Fruit fly (Drosophila melanogaster) whole organism, embryonic: ENCODE data around the gene SP1173.
A peak's percentile ranks its signal among the peaks of the same experiment; 100 is the strongest.

Source experiments
- Adf1 ChIP-seq: fragments of 200-800 bp; sonication (Bioruptor generic); IDR thresholded peaks from 2 replicates; pipeline ENCODE4 v1.3.6; 2022; ENCODE audit warnings: missing biosample characterization, missing genetic modification characterization
- CG10209 ChIP-seq: fragments of 200-800 bp; sonication (Bioruptor generic); optimal IDR thresholded peaks from 3 replicates; lab custom pipeline; 2017; ENCODE audit warnings: missing biosample characterization, mild to moderate bottlenecking, missing genetic modification characterization, missing genetic modification reagents
- CG11504 ChIP-seq: fragments of 200-800 bp; sonication (Bioruptor generic); optimal IDR thresholded peaks from 3 replicates; lab custom pipeline; 2019; ENCODE audit warnings: missing biosample characterization, mild to moderate bottlenecking, missing genetic modification characterization, moderate library complexity
- CG11560 ChIP-seq: fragments of 200-800 bp; sonication (Bioruptor generic); IDR thresholded peaks from 3 replicates; pipeline ENCODE4 v1.3.6; 2022; ENCODE audit warnings: missing biosample characterization, missing genetic modification characterization
- CG12744 ChIP-seq: fragments of 200-800 bp; sonication (Bioruptor generic); optimal IDR thresholded peaks from 2 replicates; lab custom pipeline; 2016; ENCODE audit warnings: missing biosample characterization, missing genetic modification characterization
- CG14441 ChIP-seq: fragments of 200-800 bp; sonication (Bioruptor generic); IDR thresholded peaks from 2 replicates; pipeline ENCODE4 v1.3.6; 2022; ENCODE audit warnings: missing biosample characterization, missing genetic modification characterization
- CG1647 ChIP-seq: fragments of 200-800 bp; sonication (Bioruptor generic); optimal IDR thresholded peaks from 3 replicates; lab custom pipeline; 2016; ENCODE audit warnings: missing biosample characterization, missing genetic modification characterization
- CG16779 ChIP-seq: fragments of 200-800 bp; sonication (Bioruptor generic); IDR thresholded peaks from 2 replicates; pipeline ENCODE4 v1.3.6; 2022; ENCODE audit warnings: missing biosample characterization, missing genetic modification characterization
- CG2875 ChIP-seq: fragments of 200-800 bp; sonication (Bioruptor generic); optimal IDR thresholded peaks from 2 replicates; lab custom pipeline; 2017; ENCODE audit warnings: missing biosample characterization, mild to moderate bottlenecking, missing genetic modification characterization, missing genetic modification reagents
- CG3065 ChIP-seq: fragments of 200-800 bp; sonication (Bioruptor generic); optimal IDR thresholded peaks from 2 replicates; lab custom pipeline; 2016; ENCODE audit warnings: missing biosample characterization, missing genetic modification characterization
- CG4328 ChIP-seq: fragments of 200-800 bp; sonication (Bioruptor generic); optimal IDR thresholded peaks from 3 replicates; lab custom pipeline; 2017; ENCODE audit warnings: missing biosample characterization, missing genetic modification reagents, missing genetic modification characterization
- CG43689 ChIP-seq: fragments of 200-800 bp; sonication (Bioruptor generic); IDR thresholded peaks from 2 replicates; pipeline ENCODE4 v1.3.6; 2022; ENCODE audit warnings: missing biosample characterization, missing genetic modification characterization
- CG4424 ChIP-seq: fragments of 200-800 bp; sonication (Bioruptor generic); optimal IDR thresholded peaks from 3 replicates; lab custom pipeline; 2016; ENCODE audit warnings: missing biosample characterization, missing genetic modification characterization
- CG6272 ChIP-seq: fragments of 200-800 bp; sonication (Bioruptor generic); IDR thresholded peaks from 2 replicates; pipeline ENCODE4 v1.3.6; 2022; ENCODE audit warnings: missing biosample characterization, missing genetic modification characterization
- CG6654 ChIP-seq: fragments of 200-800 bp; sonication (Bioruptor generic); optimal IDR thresholded peaks from 2 replicates; lab custom pipeline; 2017; ENCODE audit warnings: missing biosample characterization, mild to moderate bottlenecking, missing genetic modification characterization
- CG8290 ChIP-seq, 3 experiments: fragments of 200-800 bp; sonication (Bioruptor generic); optimal IDR thresholded peaks; 2 replicates each; lab custom pipeline; 2016 to 2019; ENCODE audit warnings: missing biosample characterization in 3 of 3, missing genetic modification characterization in 3 of 3, mild to moderate bottlenecking in 2 of 3, moderate library complexity in 1 of 3
- CkIIα-i1 ChIP-seq: fragments of 200-800 bp; sonication (Bioruptor generic); IDR thresholded peaks from 2 replicates; pipeline ENCODE4 v1.3.6; 2022; ENCODE audit warnings: missing biosample characterization, missing genetic modification characterization
- D19B ChIP-seq: fragments of 200-800 bp; sonication (Bioruptor generic); optimal IDR thresholded peaks from 2 replicates; lab custom pipeline; 2017; ENCODE audit warnings: missing biosample characterization, mild to moderate bottlenecking, missing genetic modification characterization
- Gug ChIP-seq: fragments of 200-800 bp; sonication (Bioruptor generic); IDR thresholded peaks from 4 replicates; pipeline ENCODE4 v1.3.6; 2022; ENCODE audit warnings: missing biosample characterization, missing genetic modification characterization
- HLH3B ChIP-seq: fragments of 200-800 bp; sonication (Bioruptor generic); IDR thresholded peaks from 2 replicates; pipeline ENCODE4 v1.3.6; 2022; ENCODE audit warnings: missing biosample characterization, missing genetic modification characterization
- MESR4 ChIP-seq: fragments of 200-800 bp; sonication (Bioruptor generic); optimal IDR thresholded peaks from 2 replicates; lab custom pipeline; 2018; ENCODE audit warnings: missing biosample characterization, mild to moderate bottlenecking, missing genetic modification characterization, moderate library complexity
- Myb ChIP-seq: fragments of 200-800 bp; sonication (Bioruptor generic); optimal IDR thresholded peaks from 2 replicates; lab custom pipeline; 2016; ENCODE audit warnings: missing biosample characterization, missing genetic modification characterization
- ap ChIP-seq: fragments of 200-800 bp; sonication (Bioruptor generic); IDR thresholded peaks from 2 replicates; pipeline ENCODE4 v1.3.6; 2022; ENCODE audit warnings: missing biosample characterization, missing genetic modification characterization
- bcd ChIP-seq: fragments of 200-800 bp; sonication (Bioruptor generic); optimal IDR thresholded peaks from 2 replicates; lab custom pipeline; 2017; ENCODE audit warnings: missing biosample characterization, mild to moderate bottlenecking, missing genetic modification characterization
- cad ChIP-seq: fragments of >200 bp; optimal IDR thresholded peaks from 2 replicates; lab custom pipeline; 2017; ENCODE audit warnings: missing biosample characterization, missing genetic modification characterization
- dm ChIP-seq: fragments of 200-800 bp; sonication (Bioruptor generic); optimal IDR thresholded peaks from 3 replicates; lab custom pipeline; 2016; ENCODE audit warnings: missing biosample characterization, missing genetic modification characterization
- fd3F ChIP-seq: fragments of 200-800 bp; sonication (Bioruptor generic); optimal IDR thresholded peaks from 2 replicates; lab custom pipeline; 2018; ENCODE audit warnings: missing biosample characterization, mild to moderate bottlenecking, missing genetic modification characterization, moderate library complexity
- gce ChIP-seq: fragments of 200-800 bp; sonication (Bioruptor generic); IDR thresholded peaks from 3 replicates; pipeline ENCODE4 v1.3.6; 2022; ENCODE audit warnings: missing biosample characterization, missing genetic modification characterization
- gem ChIP-seq: fragments of 200-800 bp; sonication (Bioruptor generic); optimal IDR thresholded peaks from 2 replicates; lab custom pipeline; 2019; ENCODE audit warnings: missing biosample characterization, mild to moderate bottlenecking, missing genetic modification characterization, moderate library complexity
- ham ChIP-seq: fragments of 200-800 bp; sonication (Bioruptor generic); IDR thresholded peaks from 2 replicates; pipeline ENCODE4 v1.3.6; 2022; ENCODE audit warnings: missing biosample characterization, missing genetic modification characterization
- her ChIP-seq: fragments of 200-800 bp; sonication (Bioruptor generic); optimal IDR thresholded peaks from 2 replicates; lab custom pipeline; 2016; ENCODE audit warnings: missing biosample characterization, missing genetic modification characterization
- insv ChIP-seq, 2 experiments: fragments of 200-800 bp; sonication (Bioruptor generic); optimal IDR thresholded peaks; 3 replicates each; lab custom pipeline; 2016 to 2018; ENCODE audit warnings: missing biosample characterization in 2 of 2, missing genetic modification characterization in 2 of 2
- inv ChIP-seq: fragments of 200-800 bp; sonication (Bioruptor generic); IDR thresholded peaks from 2 replicates; pipeline ENCODE4 v1.3.6; 2022; ENCODE audit warnings: missing biosample characterization, missing genetic modification characterization; ENCODE audit not compliant: partially characterized antibody
- lab ChIP-seq: fragments of 200-800 bp; sonication (Bioruptor generic); optimal IDR thresholded peaks from 3 replicates; lab custom pipeline; 2017; ENCODE audit warnings: missing biosample characterization, missing genetic modification characterization, mild to moderate bottlenecking, moderate library complexity, missing genetic modification reagents
- lola ChIP-seq, 3 experiments: fragments of >200 bp in 2 of 3; fragments of 200-800 bp in 1 of 3; sonication (Bioruptor generic) in 1 of 3; optimal IDR thresholded peaks; 2 replicates each; lab custom pipeline; 2017 to 2019; ENCODE audit warnings: missing biosample characterization in 3 of 3, missing genetic modification characterization in 3 of 3, mild to moderate bottlenecking in 1 of 3, moderate library complexity in 1 of 3
- prd ChIP-seq, 3 experiments: fragments of >200 bp in 2 of 3; fragments of 200-800 bp in 1 of 3; sonication (Bioruptor generic) in 1 of 3; optimal IDR thresholded peaks in 2 of 3; IDR thresholded peaks in 1 of 3; 2 replicates in 2 of 3; 3 replicates in 1 of 3; pipeline versions ENCODE4 v1.3.6 to Lab custom; 2017 to 2022; ENCODE audit warnings: missing biosample characterization in 1 of 3, missing genetic modification characterization in 1 of 3
- sisA ChIP-seq: fragments of 200-800 bp; sonication (Bioruptor generic); IDR thresholded peaks from 2 replicates; pipeline ENCODE4 v1.3.6; 2022; ENCODE audit warnings: missing biosample characterization, missing genetic modification characterization
- twi ChIP-seq: fragments of 200-800 bp; optimal IDR thresholded peaks from 2 replicates; lab custom pipeline; 2019; ENCODE audit warnings: missing biosample characterization, mild to moderate bottlenecking, missing genetic modification characterization, moderate library complexity

Gene SP1173

DNA sequence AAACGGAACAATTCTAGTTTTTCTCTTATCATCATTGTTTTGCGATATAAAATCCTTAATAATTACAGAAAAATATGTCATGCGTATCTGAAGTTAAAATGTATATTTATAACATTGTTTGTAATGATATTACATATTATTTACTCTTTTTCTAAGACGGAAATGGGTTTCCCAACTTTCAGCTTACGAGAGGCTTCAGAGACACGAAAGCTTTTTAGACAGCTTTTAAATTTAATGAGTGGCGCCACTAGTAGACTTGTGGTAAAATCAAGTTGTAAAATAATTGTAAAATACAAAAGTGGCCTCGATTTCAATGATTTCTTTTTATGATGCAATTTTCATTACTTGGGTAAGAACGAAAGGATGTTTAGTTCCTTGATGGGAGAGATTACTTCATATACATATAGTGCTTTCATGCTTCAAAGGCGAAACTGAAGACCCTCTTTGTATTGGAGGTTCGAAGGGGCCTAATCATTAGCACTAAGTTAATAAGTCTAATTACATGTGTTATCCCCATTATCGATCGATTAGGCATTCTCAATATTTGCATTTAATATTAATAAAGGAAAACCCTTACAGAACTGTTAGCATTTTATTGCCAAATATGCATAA, 5.8 kb upstream of the SP1173 start (continued):
- TF ChIP-seq CG16779 (GFP tag; lab: Robert Waterston, UW) (peak; percentile 89), CG11504 (tag; lab: Kevin White, UChicago) (peak; percentile 74), MESR4 (GFP tag; lab: Kevin White, UChicago) (peak; percentile 15), her (peak; percentile 70), CG4424 (peak; percentile 75), insv (GFP tag; optimal IDR thresholded peaks at IDR 0.05; lab: Kevin White, UChicago) (peak in 1 of 2 experiments; percentile 42), CG43689 (GFP tag; lab: Robert Waterston, UW) (peak; percentile 75), CG10209 (GFP tag; lab: Kevin White, UChicago) (peak; percentile 85), HLH3B (peak; percentile 84), Myb (peak; percentile 43), gce (GFP tag; lab: Robert Waterston, UW) (peak; percentile 83; the same call in 2 of the 3 replicates), CG8290 (GFP tag; optimal IDR thresholded peaks at IDR 0.05; lab: Kevin White, UChicago) (peak; percentile 69), CG8290 (tag; optimal IDR thresholded peaks at IDR 0.05; lab: Kevin White, UChicago) (peak in 1 of 2 experiments; percentile 82), ham (GFP tag; lab: Robert Waterston, UW) (peak; percentile 80), dm (no peak), lab (peak; percentile 96), lola (GFP tag; optimal IDR thresholded peaks at IDR 0.05; lab: Kevin White, UChicago) (no peak), ap (GFP tag; lab: Robert Waterston, UW) (peak; percentile 77), CG14441 (GFP tag; lab: Robert Waterston, UW) (peak; percentile 88), CG12744 (peak; percentile 81), CG6272 (GFP tag; lab: Robert Waterston, UW) (0 out of 2 replicates have a peak, but pooled peaks have one; percentile 14), CG3065 (peak; percentile 46), gem (tag; lab: Kevin White, UChicago) (peak; percentile 78), CG4328 (GFP tag; lab: Kevin White, UChicago) (peak; percentile 79), inv (no peak), D19B (GFP tag; lab: Kevin White, UChicago) (peak; percentile 78), bcd (GFP tag; lab: Kevin White, UChicago) (peak; percentile 93), sisA (GFP tag; lab: Robert Waterston, UW) (peak; percentile 64), Adf1 (GFP tag; lab: Robert Waterston, UW) (peak; percentile 45), CG1647 (GFP tag; lab: Kevin White, UChicago) (peak; percentile 90), fd3F (GFP tag; lab: Kevin White, UChicago) (peak; percentile 82), prd (optimal IDR thresholded peaks at IDR 0.05; lab: Kevin White, UChicago) (no peak), prd (GFP tag; IDR thresholded peaks at IDR 0.05; lab: Robert Waterston, UW) (peak; percentile 39; the same call in 1 of the 3 replicates), CG2875 (peak; percentile 87), cad (GFP tag; lab: Kevin White, UChicago) (no peak), CG11560 (tag; lab: Robert Waterston, UW) (no peak), twi (tag; lab: Kevin White, UChicago) (no peak), Gug (GFP tag; lab: Robert Waterston, UW) (peak; percentile 85), CkIIα-i1 (GFP tag; lab: Robert Waterston, UW) (no peak), CG6654 (GFP tag; lab: Kevin White, UChicago) (peak; percentile 78)
